Fruit fly (Drosophila melanogaster) whole organism, embryonic: ENCODE results near the gene CG8301.
A peak's percentile ranks its signal among the peaks of the same experiment; 100 is the strongest.

Source experiments
- ATbp ChIP-seq: fragments of 200-800 bp; sonication (Bioruptor generic); optimal IDR thresholded peaks from 2 replicates; lab custom pipeline; 2017; ENCODE audit warnings: missing biosample characterization, mild to moderate bottlenecking, missing genetic modification characterization, missing genetic modification reagents
- Asciz ChIP-seq: fragments of 200-800 bp; sonication (Bioruptor generic); optimal IDR thresholded peaks from 2 replicates; lab custom pipeline; 2017; ENCODE audit warnings: missing biosample characterization, mild to moderate bottlenecking, missing genetic modification characterization, missing genetic modification reagents
- BEAF-32 ChIP-seq: fragments of 200-800 bp; sonication (Bioruptor generic); optimal IDR thresholded peaks from 3 replicates; lab custom pipeline; 2017; ENCODE audit warnings: missing biosample characterization, missing genetic modification characterization, mild to moderate bottlenecking, moderate library complexity, missing genetic modification reagents
- CG11247 ChIP-seq: fragments of 200-800 bp; sonication (Bioruptor generic); IDR thresholded peaks from 2 replicates; pipeline ENCODE4 v1.3.6; 2022; ENCODE audit warnings: missing biosample characterization, missing genetic modification characterization
- CG13424 ChIP-seq: fragments of 200-800 bp; sonication (Bioruptor generic); optimal IDR thresholded peaks from 2 replicates; lab custom pipeline; 2019; ENCODE audit warnings: missing biosample characterization, mild to moderate bottlenecking, missing genetic modification characterization, moderate library complexity
- CG15696 ChIP-seq: fragments of 200-800 bp; sonication (Bioruptor generic); optimal IDR thresholded peaks from 2 replicates; lab custom pipeline; 2019; ENCODE audit warnings: missing biosample characterization, mild to moderate bottlenecking, missing genetic modification characterization, moderate library complexity
- CG1647 ChIP-seq: fragments of 200-800 bp; sonication (Bioruptor generic); optimal IDR thresholded peaks from 3 replicates; lab custom pipeline; 2016; ENCODE audit warnings: missing biosample characterization, missing genetic modification characterization
- CG17385 ChIP-seq: fragments of 200-800 bp; sonication (Bioruptor generic); optimal IDR thresholded peaks from 3 replicates; lab custom pipeline; 2018; ENCODE audit warnings: missing biosample characterization, mild to moderate bottlenecking, missing genetic modification characterization
- CG17568 ChIP-seq: fragments of 200-800 bp; sonication (Bioruptor generic); optimal IDR thresholded peaks from 2 replicates; lab custom pipeline; 2018; ENCODE audit warnings: missing biosample characterization, mild to moderate bottlenecking, missing genetic modification characterization, moderate library complexity
- CG2202 ChIP-seq: fragments of 200-800 bp; sonication (Bioruptor generic); optimal IDR thresholded peaks from 2 replicates; lab custom pipeline; 2018; ENCODE audit warnings: missing biosample characterization, mild to moderate bottlenecking, missing genetic modification characterization
- CG2712 ChIP-seq: fragments of 200-800 bp; optimal IDR thresholded peaks from 3 replicates; lab custom pipeline; 2019; ENCODE audit warnings: missing biosample characterization, mild to moderate bottlenecking, missing genetic modification characterization, moderate library complexity
- CG2875 ChIP-seq: fragments of 200-800 bp; sonication (Bioruptor generic); optimal IDR thresholded peaks from 2 replicates; lab custom pipeline; 2017; ENCODE audit warnings: missing biosample characterization, mild to moderate bottlenecking, missing genetic modification characterization, missing genetic modification reagents
- CG6683 ChIP-seq: fragments of 200-800 bp; sonication (Bioruptor generic); optimal IDR thresholded peaks from 2 replicates; lab custom pipeline; 2017; ENCODE audit warnings: missing biosample characterization, mild to moderate bottlenecking, missing genetic modification characterization, missing genetic modification reagents
- CG7357 ChIP-seq: fragments of 200-800 bp; sonication (Bioruptor generic); IDR thresholded peaks from 3 replicates; pipeline ENCODE4 v1.3.6; 2022; ENCODE audit warnings: missing biosample characterization, missing genetic modification characterization
- CG7987 ChIP-seq: fragments of 200-800 bp; sonication (Bioruptor generic); optimal IDR thresholded peaks from 2 replicates; lab custom pipeline; 2018; ENCODE audit warnings: missing biosample characterization, mild to moderate bottlenecking, missing genetic modification characterization, moderate library complexity
- CG9437 ChIP-seq: fragments of 200-800 bp; sonication (Bioruptor generic); optimal IDR thresholded peaks from 2 replicates; lab custom pipeline; 2018; ENCODE audit warnings: missing biosample characterization, mild to moderate bottlenecking, missing genetic modification characterization
- D19A ChIP-seq: fragments of 200-800 bp; optimal IDR thresholded peaks from 3 replicates; lab custom pipeline; 2019; ENCODE audit warnings: missing biosample characterization, mild to moderate bottlenecking, missing genetic modification characterization, moderate library complexity
- Dip3 ChIP-seq: fragments of 200-800 bp; sonication (Bioruptor generic); optimal IDR thresholded peaks from 3 replicates; lab custom pipeline; 2016; ENCODE audit warnings: missing biosample characterization, missing genetic modification characterization
- Hr78 ChIP-seq, 2 experiments: fragments of 200-800 bp in 1 of 2; fragments of >200 bp in 1 of 2; sonication (Bioruptor generic) in 1 of 2; optimal IDR thresholded peaks; 2 replicates each; lab custom pipeline; 2017 to 2019; ENCODE audit warnings: missing biosample characterization in 2 of 2, missing genetic modification characterization in 2 of 2, mild to moderate bottlenecking in 1 of 2, moderate library complexity in 1 of 2
- Kr ChIP-seq: fragments of 200-800 bp; sonication (Bioruptor generic); optimal IDR thresholded peaks from 2 replicates; lab custom pipeline; 2017; ENCODE audit warnings: missing biosample characterization, mild to moderate bottlenecking, missing genetic modification characterization
- MESR4 ChIP-seq: fragments of 200-800 bp; sonication (Bioruptor generic); optimal IDR thresholded peaks from 2 replicates; lab custom pipeline; 2018; ENCODE audit warnings: missing biosample characterization, mild to moderate bottlenecking, missing genetic modification characterization, moderate library complexity
- Max ChIP-seq: fragments of 200-800 bp; sonication (Bioruptor generic); optimal IDR thresholded peaks from 2 replicates; lab custom pipeline; 2016; ENCODE audit warnings: missing biosample characterization, mild to moderate bottlenecking, missing genetic modification characterization
- Med ChIP-seq: fragments of 200-800 bp; sonication (Bioruptor generic); peaks from one replicate; lab custom pipeline; 2016; ENCODE audit warnings: missing biosample characterization, missing genetic modification characterization, mild to moderate bottlenecking, inconsistent platforms, moderate library complexity
- PHDP ChIP-seq: fragments of 200-800 bp; sonication (Bioruptor generic); optimal IDR thresholded peaks from 3 replicates; lab custom pipeline; 2018; ENCODE audit warnings: missing biosample characterization, mild to moderate bottlenecking, missing genetic modification characterization, moderate library complexity
- Tbp ChIP-seq: fragments of >200 bp; optimal IDR thresholded peaks from 2 replicates; lab custom pipeline; 2018; ENCODE audit warnings: missing biosample characterization, missing genetic modification characterization
- Trl ChIP-seq, 3 experiments: fragments of >200 bp in 2 of 3; fragments of 200-800 bp in 1 of 3; sonication (Bioruptor generic) in 1 of 3; optimal IDR thresholded peaks; 2 replicates in 1 of 3; 3 replicates in 2 of 3; lab custom pipeline; 2016 to 2017; ENCODE audit warnings: missing biosample characterization in 1 of 3, missing genetic modification characterization in 1 of 3
- ap ChIP-seq: fragments of 200-800 bp; sonication (Bioruptor generic); IDR thresholded peaks from 2 replicates; pipeline ENCODE4 v1.3.6; 2022; ENCODE audit warnings: missing biosample characterization, missing genetic modification characterization
- ash1 ChIP-seq: fragments of 200-800 bp; sonication (Bioruptor generic); optimal IDR thresholded peaks from 2 replicates; lab custom pipeline; 2018; ENCODE audit warnings: missing biosample characterization, mild to moderate bottlenecking, missing genetic modification characterization
- bab2 ChIP-seq: fragments of 200-800 bp; sonication (Bioruptor generic); optimal IDR thresholded peaks from 2 replicates; lab custom pipeline; 2016; ENCODE audit warnings: missing biosample characterization, missing genetic modification characterization
- bsh ChIP-seq, 2 experiments: fragments of 200-800 bp; sonication (Bioruptor generic); optimal IDR thresholded peaks; 2 replicates each; lab custom pipeline; 2017 to 2018; ENCODE audit warnings: mild to moderate bottlenecking in 2 of 2, missing biosample characterization in 2 of 2, missing genetic modification characterization in 2 of 2, moderate library complexity in 1 of 2
- cad ChIP-seq: fragments of >200 bp; optimal IDR thresholded peaks from 2 replicates; lab custom pipeline; 2017; ENCODE audit warnings: missing biosample characterization, missing genetic modification characterization
- cg ChIP-seq: fragments of 200-800 bp; sonication (Bioruptor generic); optimal IDR thresholded peaks from 3 replicates; lab custom pipeline; 2019; ENCODE audit warnings: missing biosample characterization, mild to moderate bottlenecking, missing genetic modification characterization, moderate library complexity
- corto ChIP-seq: fragments of 200-800 bp; sonication (Bioruptor generic); optimal IDR thresholded peaks from 2 replicates; lab custom pipeline; 2016; ENCODE audit warnings: missing biosample characterization, mild to moderate bottlenecking, missing genetic modification characterization, moderate library complexity
- kah ChIP-seq: fragments of 200-800 bp; sonication (Bioruptor generic); optimal IDR thresholded peaks from 2 replicates; lab custom pipeline; 2018; ENCODE audit warnings: missing biosample characterization, mild to moderate bottlenecking, missing genetic modification characterization
- lab ChIP-seq: fragments of 200-800 bp; sonication (Bioruptor generic); optimal IDR thresholded peaks from 3 replicates; lab custom pipeline; 2017; ENCODE audit warnings: missing biosample characterization, missing genetic modification characterization, mild to moderate bottlenecking, moderate library complexity, missing genetic modification reagents
- mirr ChIP-seq: fragments of 200-800 bp; sonication (Bioruptor generic); optimal IDR thresholded peaks from 3 replicates; lab custom pipeline; 2018; ENCODE audit warnings: missing biosample characterization, mild to moderate bottlenecking, missing genetic modification characterization
- nom ChIP-seq: fragments of 200-800 bp; sonication (Bioruptor generic); optimal IDR thresholded peaks from 2 replicates; lab custom pipeline; 2017; ENCODE audit warnings: missing biosample characterization, missing genetic modification characterization, mild to moderate bottlenecking, moderate library complexity, missing genetic modification reagents
- oc ChIP-seq: fragments of 200-800 bp; sonication (Bioruptor generic); optimal IDR thresholded peaks from 2 replicates; lab custom pipeline; 2018; ENCODE audit warnings: missing biosample characterization, mild to moderate bottlenecking, missing genetic modification characterization, moderate library complexity
- odd ChIP-seq: fragments of 200-800 bp; sonication (Bioruptor generic); optimal IDR thresholded peaks from 2 replicates; lab custom pipeline; 2017; ENCODE audit warnings: missing biosample characterization, mild to moderate bottlenecking, missing genetic modification characterization
- phol ChIP-seq: fragments of 200-800 bp; sonication (Bioruptor generic); optimal IDR thresholded peaks from 3 replicates; lab custom pipeline; 2018; ENCODE audit warnings: missing biosample characterization, mild to moderate bottlenecking, missing genetic modification characterization, moderate library complexity
- sd ChIP-seq: fragments of 200-800 bp; sonication (Bioruptor generic); optimal IDR thresholded peaks from 3 replicates; lab custom pipeline; 2018; ENCODE audit warnings: missing biosample characterization, mild to moderate bottlenecking, missing genetic modification characterization, moderate library complexity
- ssp ChIP-seq: fragments of 200-800 bp; sonication (Bioruptor generic); IDR thresholded peaks from 2 replicates; pipeline ENCODE4 v1.3.6; 2022; ENCODE audit warnings: missing biosample characterization, missing genetic modification characterization
- stwl ChIP-seq: fragments of 200-800 bp; sonication (Bioruptor generic); optimal IDR thresholded peaks from 3 replicates; lab custom pipeline; 2018; ENCODE audit warnings: missing biosample characterization, mild to moderate bottlenecking, missing genetic modification characterization, moderate library complexity
- tap ChIP-seq: fragments of 200-800 bp; optimal IDR thresholded peaks from 3 replicates; lab custom pipeline; 2019; ENCODE audit warnings: missing biosample characterization, mild to moderate bottlenecking, missing genetic modification characterization, moderate library complexity
- trem ChIP-seq: fragments of 200-800 bp; optimal IDR thresholded peaks from 3 replicates; lab custom pipeline; 2019; ENCODE audit warnings: missing biosample characterization, mild to moderate bottlenecking, missing genetic modification characterization, moderate library complexity
- yki ChIP-seq: fragments of >200 bp; optimal IDR thresholded peaks from 3 replicates; lab custom pipeline; 2018
- zen2 ChIP-seq: fragments of 200-800 bp; sonication (Bioruptor generic); IDR thresholded peaks from 3 replicates; pipeline ENCODE4 v1.3.6; 2022; ENCODE audit warnings: missing biosample characterization, missing genetic modification characterization; ENCODE audit not compliant: partially characterized antibody

CG8301 gene

DNA sequence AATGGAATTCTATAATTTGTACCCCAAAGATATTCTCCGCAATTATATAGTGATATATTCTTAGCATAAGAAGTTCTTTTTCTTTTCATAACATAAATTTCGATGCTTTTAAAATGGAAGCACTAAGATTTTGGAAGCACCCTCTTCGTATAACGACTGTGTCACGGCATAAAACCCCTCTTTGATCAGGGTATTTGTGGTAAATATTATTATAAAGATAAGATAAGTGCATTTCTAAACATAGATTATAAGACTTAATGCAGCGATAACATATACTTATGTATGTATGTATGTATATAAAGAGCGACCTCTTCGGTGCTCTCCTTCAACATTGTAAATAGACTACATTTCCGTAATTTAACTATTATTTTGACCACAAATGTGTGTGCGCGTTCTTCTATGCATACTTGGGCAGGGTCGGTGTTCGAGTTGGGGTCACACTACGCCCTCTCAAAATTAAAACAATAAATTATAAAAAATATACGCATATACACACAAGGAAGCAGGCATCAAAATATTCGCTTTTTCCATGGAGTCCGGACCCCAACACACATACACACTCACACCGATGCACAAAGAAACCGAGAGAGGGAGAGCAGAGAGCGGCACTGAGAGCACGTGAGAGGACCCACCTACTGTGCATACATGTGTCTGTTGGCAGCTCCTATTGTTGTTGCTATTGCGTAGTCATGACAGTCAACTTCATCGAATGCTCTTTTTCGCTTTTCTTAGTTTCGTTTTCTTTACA is 30.7 kb upstream of the CG8301 start:
- TF ChIP-seq CG11247 (GFP tag; lab: Robert Waterston, UW) (no peak), ash1 (GFP tag; lab: Kevin White, UChicago) (peak; percentile 37), lab (GFP tag; lab: Kevin White, UChicago) (peak; percentile 36), Asciz (GFP tag; lab: Kevin White, UChicago) (peak; percentile 62), ssp (GFP tag; lab: Robert Waterston, UW) (no peak), odd (GFP tag; lab: Kevin White, UChicago) (peak; percentile 6), CG9437 (peak; percentile 12), ATbp (GFP tag; lab: Kevin White, UChicago) (peak; percentile 27), tap (tag; lab: Kevin White, UChicago) (peak; percentile 1), cg (GFP tag; lab: Kevin White, UChicago) (peak; percentile 95), oc (tag; lab: Kevin White, UChicago) (peak; percentile 50), MESR4 (GFP tag; lab: Kevin White, UChicago) (no peak), CG1647 (GFP tag; lab: Kevin White, UChicago) (no peak), CG13424 (tag; lab: Kevin White, UChicago) (peak; percentile 31), mirr (GFP tag; lab: Kevin White, UChicago) (peak; percentile 1), CG2712 (tag; lab: Kevin White, UChicago) (peak; percentile 16), Tbp (GFP tag; lab: Kevin White, UChicago) (peak; percentile 44), CG2875 (GFP tag; lab: Kevin White, UChicago) (peak; percentile 12), BEAF-32 (GFP tag; lab: Kevin White, UChicago) (no peak), Med (peak; percentile 66), Trl (optimal IDR thresholded peaks at IDR 0.05; lab: Kevin White, UChicago) (peak; percentile 99 to 100), Trl (GFP tag; optimal IDR thresholded peaks at IDR 0.05; lab: Kevin White, UChicago) (peak; percentile 66), CG17568 (GFP tag; lab: Kevin White, UChicago) (peak; percentile 22), Hr78 (GFP tag; optimal IDR thresholded peaks at IDR 0.05; lab: Kevin White, UChicago) (peak in 1 of 2 experiments; percentile 80), D19A (tag; lab: Kevin White, UChicago) (peak; percentile 63), ap (GFP tag; lab: Robert Waterston, UW) (no peak), sd (tag; lab: Kevin White, UChicago) (peak; percentile 61), Max (GFP tag; lab: Kevin White, UChicago) (no peak), CG17385 (GFP tag; lab: Kevin White, UChicago) (peak; percentile 18), bab2 (GFP tag; lab: Kevin White, UChicago) (no peak), yki (lab: Kevin White, UChicago) (peak; percentile 96), zen2 (GFP tag; lab: Robert Waterston, UW) (no peak), CG2202 (peak; percentile 22), CG15696 (peak; percentile 22), Kr (GFP tag; lab: Kevin White, UChicago) (no peak), trem (tag; lab: Kevin White, UChicago) (peak; percentile 7), nom (GFP tag; lab: Kevin White, UChicago) (peak; percentile 62), cad (peak; percentile 24), Dip3 (GFP tag; lab: Kevin White, UChicago) (no peak), corto (GFP tag; lab: Kevin White, UChicago) (peak; percentile 42), PHDP (peak; percentile 1), kah (GFP tag; lab: Kevin White, UChicago) (peak; percentile 1), phol (tag; lab: Kevin White, UChicago) (no peak), bsh (GFP tag; optimal IDR thresholded peaks at IDR 0.05; lab: Kevin White, UChicago) (peak in 1 of 2 experiments; percentile 16), CG7987 (GFP tag; lab: Kevin White, UChicago) (peak; percentile 21), CG7357 (no peak), CG6683 (peak; percentile 19), stwl (tag; lab: Kevin White, UChicago) (no peak)
